Worm (Caenorhabditis elegans): Measurements from ENCODE around the gene nhr-35.

DNA sequence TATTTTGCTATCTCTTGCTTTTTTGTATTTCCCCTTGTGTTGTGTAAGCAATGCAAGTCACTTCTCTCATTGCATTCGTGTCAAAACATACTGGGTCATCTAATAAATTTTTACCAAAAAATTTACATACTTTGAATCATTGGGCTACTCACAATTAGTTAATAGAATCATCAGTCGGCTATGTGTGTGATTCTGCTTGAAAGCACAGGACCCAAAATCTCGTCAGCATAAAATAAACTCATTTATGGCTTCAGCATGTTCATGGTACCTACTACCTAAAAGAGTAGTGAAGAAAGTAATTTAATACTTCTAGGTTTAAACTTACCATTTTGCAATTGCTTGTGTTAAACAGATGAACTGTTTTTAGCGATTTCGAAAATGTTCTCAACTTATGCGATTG lies 6.1 kb upstream of the nhr-35 start:
- no peak for TF ChIP-seq ama-1 (optimal IDR thresholded peaks at IDR 0.05)
- TF ChIP-seq tbx-37 (GFP tag; conservative IDR thresholded peaks at IDR 0.05) = no peak

Measured in whole organism, early embryonic.